Fruit fly (Drosophila melanogaster) whole organism, embryonic: ENCODE data around the gene BCL7-like.
A peak's percentile ranks its signal among the peaks of the same experiment; 100 is the strongest.

Experiments used
- Ada2b ChIP-seq: fragments of 200-800 bp; sonication (Bioruptor generic); IDR thresholded peaks from 2 replicates; pipeline ENCODE4 v1.3.6; 2022; ENCODE audit warnings: missing biosample characterization, missing genetic modification characterization
- Antp ChIP-seq: fragments of 200-800 bp; sonication (Bioruptor generic); optimal IDR thresholded peaks from 3 replicates; lab custom pipeline; 2016; ENCODE audit warnings: missing biosample characterization, missing genetic modification characterization
- Awh ChIP-seq: fragments of 200-800 bp; sonication (Bioruptor generic); IDR thresholded peaks from 2 replicates; pipeline ENCODE4, ENCODE4 v1.3.6; 2022; ENCODE audit warnings: missing biosample characterization, missing genetic modification characterization
- Bgb ChIP-seq: fragments of 200-800 bp; sonication (Bioruptor generic); IDR thresholded peaks from 2 replicates; pipeline ENCODE4 v1.3.6; 2022; ENCODE audit warnings: missing biosample characterization, missing genetic modification characterization; ENCODE audit not compliant: partially characterized antibody
- CG10267 ChIP-seq: fragments of 200-800 bp; sonication (Bioruptor generic); optimal IDR thresholded peaks from 2 replicates; lab custom pipeline; 2018; ENCODE audit warnings: missing biosample characterization, mild to moderate bottlenecking, missing genetic modification characterization, moderate library complexity
- CG10321 ChIP-seq: fragments of 200-800 bp; sonication (Bioruptor generic); IDR thresholded peaks from 2 replicates; pipeline ENCODE4 v1.3.6; 2022; ENCODE audit warnings: missing biosample characterization, missing genetic modification characterization
- CG10366 ChIP-seq: fragments of 200-800 bp; sonication (Bioruptor generic); IDR thresholded peaks from 2 replicates; pipeline ENCODE4 v1.3.6; 2022; ENCODE audit warnings: missing biosample characterization, missing genetic modification characterization
- CG11085 ChIP-seq: fragments of 200-800 bp; sonication (Bioruptor generic); IDR thresholded peaks from 2 replicates; pipeline ENCODE4 v1.3.6; 2022; ENCODE audit warnings: missing biosample characterization, missing genetic modification characterization
- CG11093 ChIP-seq: fragments of 200-800 bp; sonication (Bioruptor generic); IDR thresholded peaks from 3 replicates; pipeline ENCODE4 v1.3.6; 2022; ENCODE audit warnings: missing biosample characterization, missing genetic modification characterization
- CG11560 ChIP-seq: fragments of 200-800 bp; sonication (Bioruptor generic); IDR thresholded peaks from 3 replicates; pipeline ENCODE4 v1.3.6; 2022; ENCODE audit warnings: missing biosample characterization, missing genetic modification characterization
- CG13424 ChIP-seq: fragments of 200-800 bp; sonication (Bioruptor generic); optimal IDR thresholded peaks from 2 replicates; lab custom pipeline; 2019; ENCODE audit warnings: missing biosample characterization, mild to moderate bottlenecking, missing genetic modification characterization, moderate library complexity
- CG16815 ChIP-seq: fragments of 200-800 bp; sonication (Bioruptor generic); optimal IDR thresholded peaks from 3 replicates; lab custom pipeline; 2017; ENCODE audit warnings: missing biosample characterization, mild to moderate bottlenecking, missing genetic modification characterization
- CG18476 ChIP-seq: fragments of 200-800 bp; sonication (Bioruptor generic); optimal IDR thresholded peaks from 2 replicates; lab custom pipeline; 2016; ENCODE audit warnings: missing biosample characterization, mild to moderate bottlenecking, missing genetic modification characterization
- CG2202 ChIP-seq: fragments of 200-800 bp; sonication (Bioruptor generic); optimal IDR thresholded peaks from 2 replicates; lab custom pipeline; 2018; ENCODE audit warnings: missing biosample characterization, mild to moderate bottlenecking, missing genetic modification characterization
- CG3281 ChIP-seq: fragments of 200-800 bp; sonication (Bioruptor generic); optimal IDR thresholded peaks from 3 replicates; lab custom pipeline; 2017; ENCODE audit warnings: missing biosample characterization, mild to moderate bottlenecking, missing genetic modification characterization
- CG34422 ChIP-seq: fragments of 200-800 bp; sonication (Bioruptor generic); IDR thresholded peaks from 3 replicates; pipeline ENCODE4 v1.3.6; 2022; ENCODE audit warnings: missing biosample characterization, missing genetic modification characterization
- CG3995 ChIP-seq: fragments of 200-800 bp; sonication (Bioruptor generic); optimal IDR thresholded peaks from 3 replicates; lab custom pipeline; 2016; ENCODE audit warnings: missing biosample characterization, missing genetic modification characterization
- CG4328 ChIP-seq: fragments of 200-800 bp; sonication (Bioruptor generic); optimal IDR thresholded peaks from 3 replicates; lab custom pipeline; 2017; ENCODE audit warnings: missing biosample characterization, missing genetic modification reagents, missing genetic modification characterization
- CG4424 ChIP-seq: fragments of 200-800 bp; sonication (Bioruptor generic); optimal IDR thresholded peaks from 3 replicates; lab custom pipeline; 2016; ENCODE audit warnings: missing biosample characterization, missing genetic modification characterization
- CG6254 ChIP-seq: fragments of 200-800 bp; sonication (Bioruptor generic); optimal IDR thresholded peaks from 3 replicates; lab custom pipeline; 2017; ENCODE audit warnings: mild to moderate bottlenecking, missing biosample characterization, missing genetic modification reagents, missing genetic modification characterization
- CG7928 ChIP-seq: fragments of 200-800 bp; sonication (Bioruptor generic); optimal IDR thresholded peaks from 2 replicates; lab custom pipeline; 2017; ENCODE audit warnings: missing biosample characterization, mild to moderate bottlenecking, missing genetic modification characterization
- CG9727 ChIP-seq: fragments of 200-800 bp; sonication (Bioruptor generic); optimal IDR thresholded peaks from 3 replicates; lab custom pipeline; 2017; ENCODE audit warnings: missing biosample characterization, mild to moderate bottlenecking, missing genetic modification characterization
- Deaf1 ChIP-seq: fragments of 200-800 bp; optimal IDR thresholded peaks from 3 replicates; lab custom pipeline; 2019; ENCODE audit warnings: missing biosample characterization, mild to moderate bottlenecking, missing genetic modification characterization, moderate library complexity
- Dp ChIP-seq: fragments of 200-800 bp; sonication (Bioruptor generic); optimal IDR thresholded peaks from 2 replicates; lab custom pipeline; 2018; ENCODE audit warnings: missing biosample characterization, mild to moderate bottlenecking, missing genetic modification characterization, moderate library complexity
- Ets97D ChIP-seq: fragments of 200-800 bp; sonication (Bioruptor generic); optimal IDR thresholded peaks from 3 replicates; lab custom pipeline; 2016; ENCODE audit warnings: missing biosample characterization, missing genetic modification characterization
- Fer3 ChIP-seq: fragments of 200-800 bp; sonication (Bioruptor generic); optimal IDR thresholded peaks from 2 replicates; lab custom pipeline; 2018; ENCODE audit warnings: missing biosample characterization, mild to moderate bottlenecking, missing genetic modification characterization, moderate library complexity
- HmgD ChIP-seq: fragments of 200-800 bp; sonication (Bioruptor generic); optimal IDR thresholded peaks from 3 replicates; lab custom pipeline; 2016; ENCODE audit warnings: missing biosample characterization, missing genetic modification characterization
- Hr78 ChIP-seq, 2 experiments: fragments of 200-800 bp in 1 of 2; fragments of >200 bp in 1 of 2; sonication (Bioruptor generic) in 1 of 2; optimal IDR thresholded peaks; 2 replicates each; lab custom pipeline; 2017 to 2019; ENCODE audit warnings: missing biosample characterization in 2 of 2, missing genetic modification characterization in 2 of 2, mild to moderate bottlenecking in 1 of 2, moderate library complexity in 1 of 2
- Hsf ChIP-seq: fragments of 200-800 bp; sonication (Bioruptor generic); optimal IDR thresholded peaks from 3 replicates; lab custom pipeline; 2016; ENCODE audit warnings: missing biosample characterization, missing genetic modification characterization
- Lhr ChIP-seq: fragments of 200-800 bp; sonication (Bioruptor generic); optimal IDR thresholded peaks from 3 replicates; lab custom pipeline; 2017; ENCODE audit warnings: mild to moderate bottlenecking, missing biosample characterization, missing genetic modification reagents, missing genetic modification characterization
- Sox102F ChIP-seq: fragments of 200-800 bp; sonication (Bioruptor generic); optimal IDR thresholded peaks from 2 replicates; lab custom pipeline; 2018; ENCODE audit warnings: missing biosample characterization, mild to moderate bottlenecking, missing genetic modification characterization, moderate library complexity
- ato ChIP-seq: fragments of 200-800 bp; sonication (Bioruptor generic); IDR thresholded peaks from 2 replicates; pipeline ENCODE4 v1.3.6; 2022; ENCODE audit warnings: missing biosample characterization, missing genetic modification characterization; ENCODE audit not compliant: partially characterized antibody
- bowl ChIP-seq: fragments of 200-800 bp; sonication (Bioruptor generic); IDR thresholded peaks from 2 replicates; pipeline ENCODE4 v1.3.6; 2022; ENCODE audit warnings: missing biosample characterization, missing genetic modification characterization
- cato ChIP-seq: fragments of 200-800 bp; sonication (Bioruptor generic); optimal IDR thresholded peaks from 2 replicates; lab custom pipeline; 2016; ENCODE audit warnings: missing biosample characterization, missing genetic modification characterization, borderline replicate concordance
- croc ChIP-seq: fragments of 200-800 bp; sonication (Bioruptor generic); conservative IDR thresholded peaks from 3 replicates; pipeline ENCODE4 v1.3.6; 2022; ENCODE audit warnings: missing biosample characterization, missing genetic modification characterization
- crol ChIP-seq: fragments of 200-800 bp; sonication (Bioruptor generic); IDR thresholded peaks from 2 replicates; pipeline ENCODE4 v1.3.6; 2022; ENCODE audit warnings: missing biosample characterization, missing genetic modification characterization
- dm ChIP-seq: fragments of 200-800 bp; sonication (Bioruptor generic); optimal IDR thresholded peaks from 3 replicates; lab custom pipeline; 2016; ENCODE audit warnings: missing biosample characterization, missing genetic modification characterization
- ewg ChIP-seq: fragments of 200-800 bp; sonication (Bioruptor generic); optimal IDR thresholded peaks from 3 replicates; lab custom pipeline; 2017; ENCODE audit warnings: mild to moderate bottlenecking, missing biosample characterization, missing genetic modification reagents, missing genetic modification characterization
- exex ChIP-seq: fragments of 200-800 bp; sonication (Bioruptor generic); optimal IDR thresholded peaks from 4 replicates; lab custom pipeline; 2018; ENCODE audit warnings: missing biosample characterization, mild to moderate bottlenecking, missing genetic modification characterization, moderate library complexity
- ftz-f1 ChIP-seq: fragments of 200-800 bp; sonication (Bioruptor generic); optimal IDR thresholded peaks from 2 replicates; lab custom pipeline; 2016; ENCODE audit warnings: missing biosample characterization, missing genetic modification characterization
- grau ChIP-seq: fragments of 200-800 bp; optimal IDR thresholded peaks from 3 replicates; lab custom pipeline; 2019; ENCODE audit warnings: missing biosample characterization, mild to moderate bottlenecking, missing genetic modification characterization, moderate library complexity
- jigr1 ChIP-seq: fragments of 200-800 bp; sonication (Bioruptor generic); IDR thresholded peaks from 3 replicates; pipeline ENCODE4 v1.3.6; 2022; ENCODE audit warnings: missing biosample characterization, missing genetic modification characterization
- knrl ChIP-seq: fragments of 200-800 bp; sonication (Bioruptor generic); IDR thresholded peaks from 3 replicates; pipeline ENCODE4 v1.3.6; 2022; ENCODE audit warnings: missing biosample characterization, missing genetic modification characterization; ENCODE audit not compliant: partially characterized antibody
- org-1 ChIP-seq: fragments of 200-800 bp; sonication (Bioruptor generic); optimal IDR thresholded peaks from 2 replicates; lab custom pipeline; 2017; ENCODE audit warnings: missing biosample characterization, missing genetic modification characterization
- tgo ChIP-seq: fragments of 200-800 bp; sonication (Bioruptor generic); IDR thresholded peaks from 3 replicates; pipeline ENCODE4 v1.3.6; 2022; ENCODE audit warnings: missing biosample characterization, missing genetic modification characterization
- tin ChIP-seq: fragments of 200-800 bp; sonication (Bioruptor generic); optimal IDR thresholded peaks from 3 replicates; lab custom pipeline; 2016; ENCODE audit warnings: missing biosample characterization, missing genetic modification characterization
- tll ChIP-seq, 2 experiments: fragments of 200-800 bp in 1 of 2; fragments of >200 bp in 1 of 2; sonication (Bioruptor generic) in 1 of 2; optimal IDR thresholded peaks; 2 replicates each; lab custom pipeline; 2017 to 2019; ENCODE audit warnings: missing biosample characterization in 2 of 2, missing genetic modification characterization in 2 of 2, mild to moderate bottlenecking in 1 of 2, moderate library complexity in 1 of 2
- unc-4 ChIP-seq: fragments of 200-800 bp; sonication (Bioruptor generic); IDR thresholded peaks from 2 replicates; pipeline ENCODE4 v1.3.6; 2022; ENCODE audit warnings: missing biosample characterization, missing genetic modification characterization; ENCODE audit not compliant: partially characterized antibody
- unpg ChIP-seq: fragments of 200-800 bp; sonication (Bioruptor generic); optimal IDR thresholded peaks from 3 replicates; lab custom pipeline; 2018; ENCODE audit warnings: missing biosample characterization, mild to moderate bottlenecking, missing genetic modification characterization, moderate library complexity

The BCL7-like gene

dm6 chrX:9344482-9345106, 11.8 kb upstream of the BCL7-like start (continued):
- TF ChIP-seq Ets97D (GFP tag; lab: Kevin White, UChicago) (no peak), CG18476 (GFP tag; lab: Kevin White, UChicago) (peak; percentile 18), cato (no peak), Lhr (no peak), Bgb (GFP tag; lab: Robert Waterston, UW) (no peak), HmgD (GFP tag; lab: Kevin White, UChicago) (no peak), CG34422 (0 out of 3 replicates have a peak, but pooled peaks have one; percentile 23), dm (no peak), exex (tag; lab: Kevin White, UChicago) (peak; percentile 25), grau (tag; lab: Kevin White, UChicago) (peak; percentile 75), ewg (GFP tag; lab: Kevin White, UChicago) (peak; percentile 5), Sox102F (GFP tag; lab: Kevin White, UChicago) (peak; percentile 44), CG3995 (GFP tag; lab: Kevin White, UChicago) (peak; percentile 14), Hr78 (GFP tag; optimal IDR thresholded peaks at IDR 0.05; lab: Kevin White, UChicago) (peak in 1 of 2 experiments; percentile 23), Antp (GFP tag; lab: Kevin White, UChicago) (peak; percentile 35), CG7928 (GFP tag; lab: Kevin White, UChicago) (no peak), tin (GFP tag; lab: Kevin White, UChicago) (peak; percentile 20), Awh (no peak), CG10366 (GFP tag; lab: Robert Waterston, UW) (no peak), ato (GFP tag; lab: Robert Waterston, UW) (no peak), CG4424 (GFP tag; lab: Kevin White, UChicago) (peak; percentile 32), Ada2b (peak; percentile 21; the same call in 1 of the 2 replicates), CG4328 (GFP tag; lab: Kevin White, UChicago) (peak; percentile 52), knrl (GFP tag; lab: Robert Waterston, UW) (no peak), CG10321 (no peak), CG16815 (peak; percentile 27), org-1 (GFP tag; lab: Kevin White, UChicago) (peak; percentile 39), Deaf1 (tag; lab: Kevin White, UChicago) (peak; percentile 29), tll (GFP tag; optimal IDR thresholded peaks at IDR 0.05; lab: Kevin White, UChicago) (no peak), Fer3 (tag; lab: Kevin White, UChicago) (peak; percentile 51), unc-4 (GFP tag; lab: Robert Waterston, UW) (no peak), crol (GFP tag; lab: Robert Waterston, UW) (peak; percentile 47; the same call in 1 of the 2 replicates), CG13424 (tag; lab: Kevin White, UChicago) (peak; percentile 59), ftz-f1 (GFP tag; lab: Kevin White, UChicago) (peak; percentile 88), CG9727 (GFP tag; lab: Kevin White, UChicago) (peak; percentile 61), unpg (GFP tag; lab: Kevin White, UChicago) (peak; percentile 16), CG11085 (GFP tag; lab: Robert Waterston, UW) (no peak), Hsf (peak; percentile 44), croc (GFP tag; lab: Robert Waterston, UW) (no peak), CG3281 (GFP tag; lab: Kevin White, UChicago) (peak; percentile 83), jigr1 (GFP tag; lab: Robert Waterston, UW) (no peak), CG2202 (tag; lab: Kevin White, UChicago) (no peak), tgo (GFP tag; lab: Robert Waterston, UW) (peak; percentile 21; the same call in 1 of the 3 replicates), CG10267 (tag; lab: Kevin White, UChicago) (peak; percentile 6), CG6254 (no peak), CG11560 (peak; percentile 25; the same call in 1 of the 3 replicates), CG11093 (GFP tag; lab: Robert Waterston, UW) (peak; percentile 56; the same call in 1 of the 3 replicates), bowl (GFP tag; lab: Robert Waterston, UW) (no peak), Dp (no peak)
